Worm (Caenorhabditis elegans) whole organism, young adult: ENCODE data around the gene ifas-2.

Source experiments
- B0019.2 ChIP-seq: fragments of 200-800 bp; sonication (Bioruptor generic); conservative IDR thresholded peaks from 2 replicates; pipeline ENCODE4 v1.3.6; 2022; ENCODE audit warnings: missing genetic modification reagents, missing genetic modification characterization, missing compliant biosample characterization
- F23B12.7 ChIP-seq: sonication (generic microtip); optimal IDR thresholded peaks from 2 replicates; lab custom pipeline; 2017; ENCODE audit warnings: missing genetic modification characterization, mild to moderate bottlenecking, missing compliant biosample characterization, antibody characterized with exemption, moderate library complexity; ENCODE audit not compliant: insufficient read depth
- F33H1.4 ChIP-seq: fragments of 200-800 bp; sonication (Bioruptor generic); IDR thresholded peaks from 2 replicates; pipeline ENCODE4 v1.3.6; 2022; ENCODE audit warnings: missing genetic modification reagents, missing genetic modification characterization, missing compliant biosample characterization
- F39B2.1 ChIP-seq: fragments of 200-800 bp; sonication (Bioruptor generic); IDR thresholded peaks from 2 replicates; pipeline ENCODE4 v1.3.6; 2022; ENCODE audit warnings: missing genetic modification reagents, missing genetic modification characterization, missing compliant biosample characterization
- atf-7 ChIP-seq: sonication (generic microtip); optimal IDR thresholded peaks from 2 replicates; lab custom pipeline; 2017; ENCODE audit warnings: mild to moderate bottlenecking, missing genetic modification characterization, missing compliant biosample characterization
- attf-3 ChIP-seq: fragments of 200-800 bp; sonication (Bioruptor generic); conservative IDR thresholded peaks from 2 replicates; pipeline ENCODE4 v1.3.6; 2022; ENCODE audit warnings: missing genetic modification reagents, missing genetic modification characterization, missing compliant biosample characterization
- bed-2 ChIP-seq: fragments of 200-800 bp; sonication (Bioruptor generic); IDR thresholded peaks from 2 replicates; pipeline ENCODE4 v1.3.6; 2022; ENCODE audit warnings: missing genetic modification reagents, missing genetic modification characterization, missing compliant biosample characterization
- cebp-1 ChIP-seq, 2 experiments: fragments of 200-800 bp in 1 of 2; sonication (Bioruptor generic) in 1 of 2; sonication (generic microtip) in 1 of 2; IDR thresholded peaks in 1 of 2; optimal IDR thresholded peaks in 1 of 2; 2 replicates each; pipeline versions ENCODE4 v1.3.6 to Lab custom; 2017 to 2022; ENCODE audit warnings: missing compliant biosample characterization in 2 of 2, missing genetic modification characterization in 2 of 2, mild to moderate bottlenecking in 1 of 2, missing genetic modification reagents in 1 of 2, moderate library complexity in 1 of 2
- cebp-2 ChIP-seq: fragments of 200-800 bp; sonication (Bioruptor generic); IDR thresholded peaks from 2 replicates; pipeline ENCODE4 v1.3.6; 2022; ENCODE audit warnings: missing genetic modification characterization, missing compliant biosample characterization
- ceh-100 ChIP-seq: fragments of 200-800 bp; sonication (Bioruptor generic); IDR thresholded peaks from 2 replicates; pipeline ENCODE4 v1.3.6; 2022; ENCODE audit warnings: missing genetic modification reagents, missing genetic modification characterization, missing compliant biosample characterization
- ceh-91 ChIP-seq: fragments of 200-800 bp; sonication (Bioruptor generic); IDR thresholded peaks from 2 replicates; pipeline ENCODE4 v1.3.6; 2022; ENCODE audit warnings: missing genetic modification reagents, missing genetic modification characterization, missing compliant biosample characterization
- dox-1 ChIP-seq: fragments of 200-800 bp; sonication (Bioruptor generic); IDR thresholded peaks from 2 replicates; pipeline ENCODE4 v1.3.6; 2022; ENCODE audit warnings: missing genetic modification reagents, missing genetic modification characterization, missing compliant biosample characterization
- dpff-1 ChIP-seq: sonication (generic microtip); optimal IDR thresholded peaks from 2 replicates; lab custom pipeline; 2017; ENCODE audit warnings: mild to moderate bottlenecking, missing genetic modification characterization, missing compliant biosample characterization
- efl-1 ChIP-seq: fragments of 150-350 bp; optimal IDR thresholded peaks from 2 replicates; lab custom pipeline; 2014; ENCODE audit warnings: missing biosample characterization, missing genetic modification reagents, missing genetic modification characterization
- egl-44 ChIP-seq: fragments of 200-800 bp; sonication (Bioruptor generic); IDR thresholded peaks from 2 replicates; pipeline ENCODE4 v1.3.6; 2022; ENCODE audit warnings: missing genetic modification reagents, missing genetic modification characterization, missing compliant biosample characterization
- fkh-3 ChIP-seq: sonication (generic microtip); optimal IDR thresholded peaks from 2 replicates; lab custom pipeline; 2016; ENCODE audit warnings: mild to moderate bottlenecking, missing genetic modification characterization, missing compliant biosample characterization
- gei-17 ChIP-seq: fragments of 200-800 bp; sonication (Bioruptor generic); optimal IDR thresholded peaks from 2 replicates; lab custom pipeline; 2018; ENCODE audit warnings: mild to moderate bottlenecking, missing genetic modification characterization, missing compliant biosample characterization
- hlh-12 ChIP-seq: sonication (generic microtip); optimal IDR thresholded peaks from 2 replicates; lab custom pipeline; 2016; ENCODE audit warnings: missing genetic modification characterization, missing compliant biosample characterization
- hrde-1 ChIP-seq: sonication (generic microtip); optimal IDR thresholded peaks from 2 replicates; lab custom pipeline; 2016; ENCODE audit warnings: missing genetic modification characterization, mild to moderate bottlenecking, missing compliant biosample characterization, moderate library complexity, missing genotype, missing genetic modification reagents, borderline replicate concordance
- lag-1 ChIP-seq: fragments of 200-800 bp; sonication (Bioruptor generic); IDR thresholded peaks from 2 replicates; pipeline ENCODE4 v1.3.6; 2022; ENCODE audit warnings: missing genetic modification reagents, missing genetic modification characterization, missing compliant biosample characterization
- let-526 ChIP-seq: fragments of 200-800 bp; sonication (Bioruptor generic); IDR thresholded peaks from 2 replicates; pipeline ENCODE4 v1.3.6; 2022; ENCODE audit warnings: missing genetic modification reagents, missing genetic modification characterization, missing compliant biosample characterization
- let-607 ChIP-seq, 2 experiments: fragments of 200-800 bp in 1 of 2; sonication (Bioruptor generic) in 1 of 2; sonication (generic microtip) in 1 of 2; optimal IDR thresholded peaks; 2 replicates each; lab custom pipeline; 2016 to 2018; ENCODE audit warnings: mild to moderate bottlenecking in 2 of 2, missing compliant biosample characterization in 2 of 2, missing genetic modification characterization in 2 of 2, moderate library complexity in 2 of 2, missing genotype in 1 of 2
- lin-26 ChIP-seq: fragments of 200-800 bp; sonication (Bioruptor generic); IDR thresholded peaks from 2 replicates; pipeline ENCODE4 v1.3.6; 2022; ENCODE audit warnings: missing genetic modification reagents, missing genetic modification characterization, missing compliant biosample characterization
- lin-40 ChIP-seq: sonication (generic microtip); optimal IDR thresholded peaks from 2 replicates; lab custom pipeline; 2016; ENCODE audit warnings: missing genetic modification characterization, mild to moderate bottlenecking, missing compliant biosample characterization, missing genotype, missing genetic modification reagents
- lin-54 ChIP-seq: fragments of 200-800 bp; sonication (Bioruptor generic); optimal IDR thresholded peaks from 2 replicates; lab custom pipeline; 2018; ENCODE audit warnings: mild to moderate bottlenecking, missing genetic modification characterization, missing compliant biosample characterization
- mcd-1 ChIP-seq: fragments of 200-800 bp; sonication (Bioruptor generic); IDR thresholded peaks from 2 replicates; pipeline ENCODE4 v1.3.6; 2022; ENCODE audit warnings: missing genetic modification reagents, missing genetic modification characterization, missing compliant biosample characterization
- nfya-1 ChIP-seq: sonication (generic microtip); optimal IDR thresholded peaks from 2 replicates; lab custom pipeline; 2017; ENCODE audit warnings: antibody characterized with exemption, missing compliant biosample characterization, missing genetic modification characterization, borderline replicate concordance; ENCODE audit not compliant: insufficient read depth
- nfya-2 ChIP-seq: fragments of 200-800 bp; sonication (Bioruptor generic); IDR thresholded peaks from 2 replicates; pipeline ENCODE4 v1.3.6; 2022; ENCODE audit warnings: missing genetic modification reagents, missing genetic modification characterization, missing compliant biosample characterization
- nfyb-1 ChIP-seq: fragments of 200-800 bp; sonication (Bioruptor generic); IDR thresholded peaks from 2 replicates; pipeline ENCODE4 v1.3.6; 2022; ENCODE audit warnings: missing genetic modification reagents, missing genetic modification characterization, missing compliant biosample characterization
- nhr-179 ChIP-seq: sonication (generic microtip); optimal IDR thresholded peaks from 2 replicates; lab custom pipeline; 2016; ENCODE audit warnings: mild to moderate bottlenecking, missing genetic modification characterization, missing compliant biosample characterization
- nhr-90 ChIP-seq: sonication (generic microtip); optimal IDR thresholded peaks from 2 replicates; lab custom pipeline; 2016; ENCODE audit warnings: missing genotype, mild to moderate bottlenecking, missing genetic modification characterization, missing compliant biosample characterization
- pbrm-1 ChIP-seq: fragments of 200-800 bp; sonication (Bioruptor generic); IDR thresholded peaks from 2 replicates; pipeline ENCODE4 v1.3.6; 2022; ENCODE audit warnings: missing genetic modification reagents, missing genetic modification characterization, missing compliant biosample characterization
- rec-8 ChIP-seq, 2 experiments: sonication (generic microtip); optimal IDR thresholded peaks; 2 replicates each; lab custom pipeline; 2016; ENCODE audit warnings: mild to moderate bottlenecking in 2 of 2, missing genetic modification characterization in 2 of 2, missing genetic modification reagents in 2 of 2, missing genotype in 2 of 2, missing biosample characterization in 1 of 2, missing compliant biosample characterization in 1 of 2, moderate library complexity in 1 of 2
- sdz-38 ChIP-seq: sonication (generic microtip); optimal IDR thresholded peaks from 2 replicates; lab custom pipeline; 2016; ENCODE audit warnings: missing genotype, missing genetic modification characterization, missing compliant biosample characterization
- snpc-3.4 ChIP-seq: sonication (generic microtip); optimal IDR thresholded peaks from 2 replicates; lab custom pipeline; 2017; ENCODE audit warnings: missing genetic modification characterization, mild to moderate bottlenecking, missing compliant biosample characterization, antibody characterized with exemption, moderate library complexity, missing genotype, missing genetic modification reagents
- unc-62 ChIP-seq: fragments of 150-350 bp; optimal IDR thresholded peaks from 2 replicates; lab custom pipeline; 2014; ENCODE audit warnings: missing biosample characterization, missing genetic modification reagents, missing genetic modification characterization
- zfh-2 ChIP-seq: fragments of 200-800 bp; sonication (Bioruptor generic); conservative IDR thresholded peaks from 2 replicates; pipeline ENCODE4 v1.3.6; 2022; ENCODE audit warnings: missing genetic modification reagents, missing genetic modification characterization, missing compliant biosample characterization
- zim-3 ChIP-seq: sonication (generic microtip); optimal IDR thresholded peaks from 2 replicates; lab custom pipeline; 2017; ENCODE audit warnings: mild to moderate bottlenecking, missing genetic modification characterization, moderate library complexity, missing compliant biosample characterization
- ztf-26 ChIP-seq: sonication (generic microtip); optimal IDR thresholded peaks from 2 replicates; lab custom pipeline; 2017; ENCODE audit warnings: missing genetic modification characterization, missing compliant biosample characterization
- ztf-28 ChIP-seq: fragments of 200-800 bp; sonication (Bioruptor generic); IDR thresholded peaks from 2 replicates; pipeline ENCODE4 v1.3.6; 2022; ENCODE audit warnings: missing genetic modification reagents, missing genetic modification characterization, missing compliant biosample characterization
- ztf-3 ChIP-seq: fragments of 200-800 bp; sonication (Bioruptor generic); optimal IDR thresholded peaks from 2 replicates; lab custom pipeline; 2018; ENCODE audit warnings: mild to moderate bottlenecking, missing genetic modification characterization, missing compliant biosample characterization

ifas-2 gene

ce11 chrV:16873642-16874041, 15.0 kb downstream of the ifas-2 start, which contains the start of gene srw-23:
Gene srw-23, plus strand, starts transcription at chrV:16873942.
- TF ChIP-seq let-607 (tag; optimal IDR thresholded peaks at IDR 0.05; lab: Kevin White, UChicago) (no peak), ztf-26 (tag; lab: Kevin White, UChicago) (no peak), dpff-1 (no peak), ztf-3 (GFP tag; lab: Kevin White, UChicago) (no peak), nfya-1 (tag; lab: Kevin White, UChicago) (no peak), attf-3 (GFP tag; lab: Robert Waterston, UW) (no peak), lin-26 (GFP tag; lab: Robert Waterston, UW) (no peak), cebp-1 (GFP tag; IDR thresholded peaks at IDR 0.05; lab: Robert Waterston, UW) (no peak), cebp-1 (tag; optimal IDR thresholded peaks at IDR 0.05; lab: Kevin White, UChicago) (no peak), efl-1 (no peak), nfyb-1 (GFP tag; lab: Robert Waterston, UW) (no peak), lin-40 (tag; lab: Kevin White, UChicago) (no peak), atf-7 (tag; lab: Kevin White, UChicago) (no peak), gei-17 (GFP tag; lab: Kevin White, UChicago) (no peak), F33H1.4 (GFP tag; lab: Robert Waterston, UW) (no peak), B0019.2 (GFP tag; lab: Robert Waterston, UW) (no peak), F39B2.1 (no peak), unc-62 (GFP tag; lab: Kevin White, UChicago) (no peak), zfh-2 (GFP tag; lab: Robert Waterston, UW) (no peak), fkh-3 (tag; lab: Kevin White, UChicago) (no peak)
- TF ChIP-seq, all 124 proteins: peak for 0

- no peak for TF ChIP-seq bed-2 (GFP tag; lab: Robert Waterston, UW)
These were observed 17.3 kb downstream of the ifas-2 start, which contains the start of gene thn-4 for ce11 chrV:16871387-16871786. Gene thn-4, minus strand, starts transcription at chrV:16871487.

ce11 chrV:16869740-16870139, 18.9 kb downstream of the ifas-2 start, which contains the start of gene clec-33:
Gene clec-33, minus strand, starts transcription at chrV:16869840.
- TF ChIP-seq nfyb-1 (GFP tag; lab: Robert Waterston, UW), result no peak
- TF ChIP-seq, all 124 proteins: peak for 0

- TF ChIP-seq pbrm-1 (GFP tag; lab: Robert Waterston, UW), result no peak
- TF ChIP-seq nhr-90 (tag; lab: Kevin White, UChicago), result no peak
- TF ChIP-seq dox-1 (GFP tag; lab: Robert Waterston, UW), result no peak
- no peak for TF ChIP-seq zim-3
- no peak for TF ChIP-seq gei-17 (GFP tag; lab: Kevin White, UChicago)
- no peak for TF ChIP-seq hlh-12 (tag; lab: Kevin White, UChicago)
- TF ChIP-seq nhr-179 (tag; lab: Kevin White, UChicago), result no peak
- no peak for TF ChIP-seq efl-1
- no peak for TF ChIP-seq hrde-1
- TF ChIP-seq ceh-100, result no peak
- TF ChIP-seq, all 124 proteins: peak for 0
These were observed 23.3 kb downstream of the ifas-2 start, which contains the start of gene clec-28 for ce11 chrV:16865404-16865803. Gene clec-28, plus strand, starts transcription at chrV:16865704.

ce11 chrV:16861719-16862118, 27.0 kb downstream of the ifas-2 start, which contains the start of the genes clec-32 and clec-24:
Gene clec-32, minus strand, starts transcription at chrV:16861819.
Gene clec-24, plus strand, starts transcription at chrV:16862012.
- TF ChIP-seq lin-54 (GFP tag; lab: Kevin White, UChicago) (no peak), F23B12.7 (tag; lab: Kevin White, UChicago) (no peak), dox-1 (GFP tag; lab: Robert Waterston, UW) (no peak), snpc-3.4 (tag; lab: Kevin White, UChicago) (no peak), sdz-38 (tag; lab: Kevin White, UChicago) (no peak), atf-7 (tag; lab: Kevin White, UChicago) (no peak), lag-1 (no peak), ztf-28 (GFP tag; lab: Robert Waterston, UW) (no peak), cebp-2 (GFP tag; lab: Robert Waterston, UW) (no peak), egl-44 (GFP tag; lab: Robert Waterston, UW) (no peak), rec-8 (tag; optimal IDR thresholded peaks at IDR 0.05; lab: Kevin White, UChicago) (no peak), ceh-91 (GFP tag; lab: Robert Waterston, UW) (no peak), F33H1.4 (GFP tag; lab: Robert Waterston, UW) (no peak), let-526 (no peak), mcd-1 (GFP tag; lab: Robert Waterston, UW) (no peak), nfya-2 (no peak)
